Worm (Caenorhabditis elegans) whole organism, mixed stage, embryonic: ENCODE results near the gene B0252.11.

Experiments
- M03D4.4 ChIP-seq: sonication (generic microtip); optimal IDR thresholded peaks from 2 replicates; lab custom pipeline; 2017; ENCODE audit warnings: mild to moderate bottlenecking, missing genetic modification characterization, missing compliant biosample characterization
- bed-3 ChIP-seq: fragments of 200-800 bp; sonication (Bioruptor generic); optimal IDR thresholded peaks from 3 replicates; lab custom pipeline; 2018; ENCODE audit warnings: mild to moderate bottlenecking, missing genetic modification characterization, moderate library complexity, missing compliant biosample characterization
- blmp-1 ChIP-seq: fragments of 150-350 bp; optimal IDR thresholded peaks from 2 replicates; lab custom pipeline; 2014; ENCODE audit warnings: missing biosample characterization, missing genetic modification characterization
- ceh-39 ChIP-seq: fragments of 150-350 bp; optimal IDR thresholded peaks from 2 replicates; lab custom pipeline; 2014; ENCODE audit warnings: missing biosample characterization, missing genetic modification characterization
- ceh-43 ChIP-seq: fragments of 200-800 bp; sonication (Bioruptor generic); optimal IDR thresholded peaks from 2 replicates; lab custom pipeline; 2018; ENCODE audit warnings: mild to moderate bottlenecking, missing genetic modification characterization, moderate library complexity, missing compliant biosample characterization
- ceh-83 ChIP-seq: fragments of 200-800 bp; sonication (Bioruptor generic); optimal IDR thresholded peaks from 2 replicates; lab custom pipeline; 2018; ENCODE audit warnings: mild to moderate bottlenecking, missing genetic modification characterization, missing compliant biosample characterization
- cnd-1 ChIP-seq: fragments of 200-800 bp; sonication (Bioruptor generic); optimal IDR thresholded peaks from 2 replicates; lab custom pipeline; 2018; ENCODE audit warnings: mild to moderate bottlenecking, missing genetic modification characterization, missing compliant biosample characterization
- elt-1 ChIP-seq: sonication (generic microtip); optimal IDR thresholded peaks from 2 replicates; lab custom pipeline; 2017; ENCODE audit warnings: missing genetic modification characterization, mild to moderate bottlenecking, missing compliant biosample characterization, antibody characterized with exemption, moderate library complexity, borderline replicate concordance; ENCODE audit not compliant: insufficient read depth
- elt-3 ChIP-seq: fragments of 150-350 bp; optimal IDR thresholded peaks from 2 replicates; lab custom pipeline; 2014; ENCODE audit warnings: missing biosample characterization, missing genetic modification characterization
- flh-1 ChIP-seq: fragments of 200-800 bp; sonication (Bioruptor generic); optimal IDR thresholded peaks from 2 replicates; lab custom pipeline; 2018; ENCODE audit warnings: mild to moderate bottlenecking, missing genetic modification characterization, moderate library complexity, missing compliant biosample characterization
- ham-2 ChIP-seq: fragments of 200-800 bp; sonication (Bioruptor generic); optimal IDR thresholded peaks from 2 replicates; lab custom pipeline; 2018; ENCODE audit warnings: mild to moderate bottlenecking, missing genetic modification characterization, missing compliant biosample characterization
- hlh-1 ChIP-seq: fragments of 150-350 bp; optimal IDR thresholded peaks from 2 replicates; lab custom pipeline; 2014; ENCODE audit warnings: missing biosample characterization, missing genetic modification reagents, missing genetic modification characterization
- lin-13 ChIP-seq: fragments of 150-350 bp; optimal IDR thresholded peaks from 2 replicates; lab custom pipeline; 2014; ENCODE audit warnings: missing biosample characterization, missing genetic modification characterization
- lin-32 ChIP-seq: fragments of 200-800 bp; sonication (Bioruptor generic); optimal IDR thresholded peaks from 2 replicates; lab custom pipeline; 2018; ENCODE audit warnings: mild to moderate bottlenecking, missing genetic modification characterization, missing compliant biosample characterization
- lsy-2 ChIP-seq: fragments of 150-350 bp; optimal IDR thresholded peaks from 2 replicates; lab custom pipeline; 2014; ENCODE audit warnings: missing biosample characterization, missing genetic modification characterization
- mab-5 ChIP-seq: fragments of 150-350 bp; optimal IDR thresholded peaks from 2 replicates; lab custom pipeline; 2014; ENCODE audit warnings: missing biosample characterization, missing genetic modification characterization
- mep-1 ChIP-seq: fragments of 150-350 bp; optimal IDR thresholded peaks from 2 replicates; lab custom pipeline; 2017; ENCODE audit warnings: missing biosample characterization, missing genetic modification reagents, missing genetic modification characterization, inconsistent platforms
- mls-2 ChIP-seq: sonication (generic microtip); optimal IDR thresholded peaks from 2 replicates; lab custom pipeline; 2016; ENCODE audit warnings: mild to moderate bottlenecking, missing genetic modification characterization, moderate library complexity, missing compliant biosample characterization
- nhr-12 ChIP-seq: fragments of 150-350 bp; optimal IDR thresholded peaks from 2 replicates; lab custom pipeline; 2014; ENCODE audit warnings: missing biosample characterization, missing genetic modification characterization
- nhr-237 ChIP-seq: fragments of 150-350 bp; optimal IDR thresholded peaks from 2 replicates; lab custom pipeline; 2014; ENCODE audit warnings: missing biosample characterization, missing genetic modification characterization
- nhr-28 ChIP-seq: fragments of 150-350 bp; optimal IDR thresholded peaks from 2 replicates; lab custom pipeline; 2014; ENCODE audit warnings: missing biosample characterization, missing genetic modification characterization
- nhr-76 ChIP-seq: sonication (generic microtip); optimal IDR thresholded peaks from 2 replicates; lab custom pipeline; 2017; ENCODE audit warnings: missing biosample characterization, missing genetic modification characterization
- pha-4 ChIP-seq: fragments of 150-350 bp; optimal IDR thresholded peaks from 2 replicates; lab custom pipeline; 2018; ENCODE audit warnings: missing biosample characterization, missing genetic modification reagents, missing genetic modification characterization
- sem-2 ChIP-seq: fragments of 200-800 bp; sonication (Bioruptor generic); optimal IDR thresholded peaks from 2 replicates; lab custom pipeline; 2018; ENCODE audit warnings: mild to moderate bottlenecking, missing genetic modification characterization, missing compliant biosample characterization
- snpc-4 ChIP-seq: fragments of 150-350 bp; optimal IDR thresholded peaks from 2 replicates; lab custom pipeline; 2014; ENCODE audit warnings: missing biosample characterization, missing genetic modification characterization
- sptf-1 ChIP-seq: sonication (generic microtip); optimal IDR thresholded peaks from 2 replicates; lab custom pipeline; 2017; ENCODE audit warnings: mild to moderate bottlenecking, missing genetic modification characterization, moderate library complexity, missing compliant biosample characterization
- tbx-8 ChIP-seq: fragments of 200-800 bp; sonication (Bioruptor generic); optimal IDR thresholded peaks from 2 replicates; lab custom pipeline; 2018; ENCODE audit warnings: mild to moderate bottlenecking, missing genetic modification characterization, moderate library complexity, missing compliant biosample characterization
- unc-120 ChIP-seq: sonication (generic microtip); optimal IDR thresholded peaks from 2 replicates; lab custom pipeline; 2017; ENCODE audit warnings: missing genetic modification characterization, missing compliant biosample characterization; ENCODE audit not compliant: poor library complexity, severe bottlenecking
- unc-39 ChIP-seq: fragments of 150-350 bp; optimal IDR thresholded peaks from 2 replicates; lab custom pipeline; 2014; ENCODE audit warnings: missing biosample characterization, missing genetic modification characterization
- unc-62 ChIP-seq: fragments of 150-350 bp; optimal IDR thresholded peaks from 2 replicates; lab custom pipeline; 2014; ENCODE audit warnings: missing biosample characterization, missing genetic modification reagents, missing genetic modification characterization
- zip-8 ChIP-seq: fragments of 150-350 bp; optimal IDR thresholded peaks from 2 replicates; lab custom pipeline; 2014; ENCODE audit warnings: missing biosample characterization, missing genetic modification characterization
- ztf-11 ChIP-seq: fragments of 150-350 bp; optimal IDR thresholded peaks from 2 replicates; lab custom pipeline; 2014; ENCODE audit warnings: missing biosample characterization, missing genetic modification characterization

B0252.11 gene

DNA sequence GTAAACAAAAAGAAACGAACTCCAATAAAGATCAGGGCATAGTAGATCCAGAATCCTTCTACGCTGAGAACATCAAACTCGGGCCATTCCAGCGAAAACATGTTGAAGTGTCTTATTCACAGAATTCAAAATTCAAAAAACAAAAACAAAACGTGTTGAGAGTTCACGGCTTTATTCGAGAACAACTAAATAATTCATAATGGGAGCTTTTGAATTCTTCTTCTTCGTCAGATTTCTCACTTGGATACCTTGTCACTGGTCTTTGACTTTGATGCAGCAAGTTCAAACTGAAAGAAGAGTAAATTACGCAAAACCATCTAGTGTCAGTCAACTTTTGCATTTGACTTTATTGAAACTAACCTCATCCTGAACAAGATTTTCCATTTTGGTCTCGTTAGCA, at the start of gene B0252.11:
B0252.11 (minus strand) TSS at position 101 of the 400 bp plus-strand sequence.
- TF ChIP-seq mab-5 (tag; lab: Kevin White, UChicago), result no peak
- TF ChIP-seq tbx-8 (GFP tag; lab: Kevin White, UChicago), result no peak
- no peak for TF ChIP-seq M03D4.4 (tag; lab: Kevin White, UChicago)
- no peak for TF ChIP-seq lsy-2
- no peak for TF ChIP-seq pha-4 (tag; lab: Kevin White, UChicago)
- TF ChIP-seq unc-62 (GFP tag; lab: Kevin White, UChicago), result no peak
- no peak for TF ChIP-seq lin-13 (tag; lab: Kevin White, UChicago)
- no peak for TF ChIP-seq lin-32 (GFP tag; lab: Kevin White, UChicago)
- TF ChIP-seq blmp-1, result no peak
- no peak for TF ChIP-seq flh-1
- no peak for TF ChIP-seq zip-8 (tag; lab: Kevin White, UChicago)
- TF ChIP-seq hlh-1 (tag; lab: Kevin White, UChicago), result no peak
- TF ChIP-seq elt-1 (tag; lab: Kevin White, UChicago), result no peak
- no peak for TF ChIP-seq sptf-1 (tag; lab: Kevin White, UChicago)

DNA sequence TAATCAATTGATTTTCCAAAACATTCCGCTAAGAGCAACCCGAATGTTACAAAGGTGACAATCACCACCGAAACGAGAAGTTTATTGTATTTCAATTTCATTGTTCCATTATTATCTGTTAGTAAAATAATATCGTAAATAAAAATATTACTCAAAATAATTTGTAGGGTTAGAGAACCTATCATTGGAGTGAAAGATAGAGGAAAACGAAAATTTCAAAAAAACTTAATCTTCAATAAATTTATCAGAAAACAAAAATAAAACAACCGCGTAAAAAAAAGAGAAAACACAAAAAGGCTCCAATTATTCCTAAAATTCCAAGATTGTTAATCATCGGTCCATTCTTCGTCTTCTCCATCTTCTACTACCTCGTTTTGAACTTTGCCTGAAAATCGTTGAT, 48.0 kb upstream of the B0252.11 start, which contains the start of gene tra-2:
tra-2 (minus strand) TSS at position 101 of the 400 bp plus-strand sequence.
- TF ChIP-seq sem-2 (GFP tag; lab: Kevin White, UChicago) (no peak), nhr-28 (no peak), mls-2 (tag; lab: Kevin White, UChicago) (no peak), M03D4.4 (tag; lab: Kevin White, UChicago) (no peak), lin-13 (tag; lab: Kevin White, UChicago) (no peak), ham-2 (GFP tag; lab: Kevin White, UChicago) (no peak), unc-62 (GFP tag; lab: Kevin White, UChicago) (no peak), flh-1 (no peak), sptf-1 (tag; lab: Kevin White, UChicago) (no peak), blmp-1 (no peak), tbx-8 (GFP tag; lab: Kevin White, UChicago) (no peak), mep-1 (tag; lab: Kevin White, UChicago) (no peak), lin-32 (GFP tag; lab: Kevin White, UChicago) (no peak), ceh-83 (no peak), pha-4 (tag; lab: Kevin White, UChicago) (no peak), lsy-2 (no peak), ztf-11 (tag; lab: Kevin White, UChicago) (no peak), nhr-76 (tag; lab: Kevin White, UChicago) (no peak), unc-120 (tag; lab: Kevin White, UChicago) (no peak), cnd-1 (tag; lab: Kevin White, UChicago) (no peak)
- TF ChIP-seq, all 35 proteins: peak for 0

DNA sequence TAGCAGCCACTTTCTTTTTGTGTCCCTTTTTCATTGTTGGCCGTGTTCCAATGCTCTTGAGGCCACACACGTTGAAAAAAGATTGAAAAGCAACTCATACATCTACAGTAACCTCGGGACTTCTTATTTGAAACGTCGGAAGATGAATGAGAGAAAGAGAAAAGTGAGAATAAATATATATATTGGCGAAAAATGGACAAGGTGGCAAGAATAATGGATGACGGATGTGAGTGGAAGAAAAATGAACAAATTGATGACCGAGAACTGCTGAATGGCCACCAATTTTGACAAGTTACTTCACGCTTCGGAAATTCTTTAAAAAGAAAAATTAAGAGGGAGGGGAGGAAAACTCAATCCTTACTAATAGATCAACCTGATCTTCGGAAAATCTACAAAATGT, 40.5 kb upstream of the B0252.11 start:
- TF ChIP-seq sptf-1 (tag; lab: Kevin White, UChicago) (no peak), sem-2 (GFP tag; lab: Kevin White, UChicago) (no peak)

DNA sequence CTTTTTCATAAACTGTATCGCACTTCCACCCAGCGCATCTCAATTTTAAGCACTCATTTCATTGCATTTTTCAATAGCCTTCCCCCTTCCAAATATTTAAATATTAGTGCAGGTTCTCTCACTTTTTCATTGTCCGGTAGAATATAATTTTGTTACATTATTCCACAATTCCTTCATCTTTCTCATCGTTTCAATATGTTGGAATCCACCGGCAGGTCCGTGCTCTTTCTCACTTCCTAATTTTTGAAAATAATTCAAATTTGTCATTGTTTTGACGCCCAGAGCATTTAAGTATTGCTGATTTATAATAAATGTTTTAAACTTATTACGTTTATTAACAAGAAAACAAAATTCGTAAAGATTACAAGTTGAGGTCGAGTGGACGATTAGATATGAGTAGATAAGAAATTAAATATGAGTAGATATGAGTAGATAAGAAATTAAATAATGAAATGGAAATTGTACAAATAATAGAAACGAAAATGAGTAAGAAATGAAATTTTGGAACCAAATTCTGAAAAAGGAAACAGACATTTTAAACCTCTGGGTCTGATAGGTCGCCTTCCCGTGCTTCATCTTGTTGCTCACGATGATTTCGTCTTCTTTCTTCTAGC, 37.6 kb upstream of the B0252.11 start:
- TF ChIP-seq mls-2 (tag; lab: Kevin White, UChicago), result no peak
- TF ChIP-seq ceh-83, result no peak
- no peak for TF ChIP-seq sptf-1 (tag; lab: Kevin White, UChicago)
- no peak for TF ChIP-seq M03D4.4 (tag; lab: Kevin White, UChicago)
- TF ChIP-seq sem-2 (GFP tag; lab: Kevin White, UChicago), result no peak
- no peak for TF ChIP-seq blmp-1
- no peak for TF ChIP-seq mep-1 (tag; lab: Kevin White, UChicago)
- TF ChIP-seq nhr-237, result no peak
- no peak for TF ChIP-seq ham-2 (GFP tag; lab: Kevin White, UChicago)
- no peak for TF ChIP-seq bed-3 (GFP tag; lab: Kevin White, UChicago)
- TF ChIP-seq unc-120 (tag; lab: Kevin White, UChicago), result no peak
- no peak for TF ChIP-seq unc-62 (GFP tag; lab: Kevin White, UChicago)
- TF ChIP-seq elt-3, result no peak
- no peak for TF ChIP-seq snpc-4 (tag; lab: Kevin White, UChicago)
- no peak for TF ChIP-seq ceh-43
- TF ChIP-seq unc-39 (tag; lab: Kevin White, UChicago), result no peak
- TF ChIP-seq ceh-39 (tag; lab: Kevin White, UChicago), result no peak
- no peak for TF ChIP-seq ztf-11 (tag; lab: Kevin White, UChicago)
- no peak for TF ChIP-seq nhr-12 (tag; lab: Kevin White, UChicago)
- no peak for TF ChIP-seq cnd-1 (tag; lab: Kevin White, UChicago)
